Fruit fly (Drosophila melanogaster) whole organism, embryonic: Measurements from ENCODE around the gene CG4577.

ENCODE experiments used
- Abd-B ChIP-seq: fragments of 200-800 bp; sonication (Bioruptor generic); optimal IDR thresholded peaks from 2 replicates; lab custom pipeline; 2018; ENCODE audit warnings: missing biosample characterization, mild to moderate bottlenecking, missing genetic modification characterization, moderate library complexity
- Awh ChIP-seq: fragments of 200-800 bp; sonication (Bioruptor generic); IDR thresholded peaks from 2 replicates; pipeline ENCODE4, ENCODE4 v1.3.6; 2022; ENCODE audit warnings: missing biosample characterization, missing genetic modification characterization
- CG10147 ChIP-seq: fragments of 200-800 bp; sonication (Bioruptor generic); optimal IDR thresholded peaks from 2 replicates; lab custom pipeline; 2019; ENCODE audit warnings: missing biosample characterization, mild to moderate bottlenecking, missing genetic modification characterization, moderate library complexity
- CG13424 ChIP-seq: fragments of 200-800 bp; sonication (Bioruptor generic); optimal IDR thresholded peaks from 2 replicates; lab custom pipeline; 2019; ENCODE audit warnings: missing biosample characterization, mild to moderate bottlenecking, missing genetic modification characterization, moderate library complexity
- CG14965 ChIP-seq: fragments of 200-800 bp; sonication (Bioruptor generic); optimal IDR thresholded peaks from 2 replicates; lab custom pipeline; 2016; ENCODE audit warnings: missing biosample characterization, missing genetic modification characterization, borderline replicate concordance
- CG1603 ChIP-seq: fragments of 200-800 bp; sonication (Bioruptor generic); optimal IDR thresholded peaks from 2 replicates; lab custom pipeline; 2019; ENCODE audit warnings: missing biosample characterization, mild to moderate bottlenecking, missing genetic modification characterization, moderate library complexity
- CG17359 ChIP-seq: fragments of 200-800 bp; sonication (Bioruptor generic); optimal IDR thresholded peaks from 3 replicates; lab custom pipeline; 2018; ENCODE audit warnings: missing biosample characterization, mild to moderate bottlenecking, missing genetic modification characterization, moderate library complexity
- CG17568 ChIP-seq: fragments of 200-800 bp; sonication (Bioruptor generic); optimal IDR thresholded peaks from 2 replicates; lab custom pipeline; 2018; ENCODE audit warnings: missing biosample characterization, mild to moderate bottlenecking, missing genetic modification characterization, moderate library complexity
- CG18599 ChIP-seq: fragments of 200-800 bp; sonication (Bioruptor generic); optimal IDR thresholded peaks from 3 replicates; lab custom pipeline; 2017; ENCODE audit warnings: missing biosample characterization, missing genetic modification characterization, mild to moderate bottlenecking, moderate library complexity, missing genetic modification reagents
- CG30020 ChIP-seq: fragments of 200-800 bp; optimal IDR thresholded peaks from 2 replicates; lab custom pipeline; 2019; ENCODE audit warnings: missing biosample characterization, mild to moderate bottlenecking, missing genetic modification characterization, moderate library complexity
- CG31388 ChIP-seq: fragments of 200-800 bp; sonication (Bioruptor generic); optimal IDR thresholded peaks from 2 replicates; lab custom pipeline; 2016; ENCODE audit warnings: missing biosample characterization, missing genetic modification characterization
- CG32767 ChIP-seq: fragments of 200-800 bp; sonication (Bioruptor generic); IDR thresholded peaks from 2 replicates; pipeline ENCODE4 v1.3.6; 2022; ENCODE audit warnings: missing biosample characterization, missing genetic modification characterization
- CG4617 ChIP-seq: fragments of 200-800 bp; sonication (Bioruptor generic); optimal IDR thresholded peaks from 3 replicates; lab custom pipeline; 2016; ENCODE audit warnings: missing biosample characterization, missing genetic modification characterization, borderline replicate concordance
- CG4854 ChIP-seq: fragments of 200-800 bp; sonication (Bioruptor generic); optimal IDR thresholded peaks from 2 replicates; lab custom pipeline; 2016; ENCODE audit warnings: missing biosample characterization, missing genetic modification characterization, inconsistent platforms
- CG6272 ChIP-seq: fragments of 200-800 bp; sonication (Bioruptor generic); IDR thresholded peaks from 2 replicates; pipeline ENCODE4 v1.3.6; 2022; ENCODE audit warnings: missing biosample characterization, missing genetic modification characterization
- CG7357 ChIP-seq: fragments of 200-800 bp; sonication (Bioruptor generic); IDR thresholded peaks from 3 replicates; pipeline ENCODE4 v1.3.6; 2022; ENCODE audit warnings: missing biosample characterization, missing genetic modification characterization
- CG7745 ChIP-seq: fragments of 200-800 bp; sonication (Bioruptor generic); optimal IDR thresholded peaks from 2 replicates; lab custom pipeline; 2018; ENCODE audit warnings: missing biosample characterization, mild to moderate bottlenecking, missing genetic modification characterization, moderate library complexity
- CG7987 ChIP-seq: fragments of 200-800 bp; sonication (Bioruptor generic); optimal IDR thresholded peaks from 2 replicates; lab custom pipeline; 2018; ENCODE audit warnings: missing biosample characterization, mild to moderate bottlenecking, missing genetic modification characterization, moderate library complexity
- Dip2 ChIP-seq: fragments of 200-800 bp; sonication (Bioruptor generic); IDR thresholded peaks from 2 replicates; pipeline ENCODE4 v1.3.6; 2022; ENCODE audit warnings: missing biosample characterization, missing genetic modification characterization
- Doc2 ChIP-seq: fragments of 200-800 bp; sonication (Bioruptor generic); IDR thresholded peaks from 2 replicates; pipeline ENCODE4 v1.3.6; 2022; ENCODE audit warnings: missing biosample characterization, missing genetic modification characterization
- E2f1 ChIP-seq: fragments of 200-800 bp; sonication (Bioruptor generic); IDR thresholded peaks from 2 replicates; pipeline ENCODE4 v1.3.6; 2022; ENCODE audit warnings: missing biosample characterization, missing genetic modification characterization
- Fer2 ChIP-seq: fragments of 200-800 bp; sonication (Bioruptor generic); optimal IDR thresholded peaks from 2 replicates; lab custom pipeline; 2018; ENCODE audit warnings: missing biosample characterization, mild to moderate bottlenecking, missing genetic modification characterization, moderate library complexity
- Fer3 ChIP-seq: fragments of 200-800 bp; sonication (Bioruptor generic); optimal IDR thresholded peaks from 2 replicates; lab custom pipeline; 2018; ENCODE audit warnings: missing biosample characterization, mild to moderate bottlenecking, missing genetic modification characterization, moderate library complexity
- Hr39 ChIP-seq: fragments of >200 bp; optimal IDR thresholded peaks from 2 replicates; lab custom pipeline; 2017
- Hsf ChIP-seq: fragments of 200-800 bp; sonication (Bioruptor generic); optimal IDR thresholded peaks from 3 replicates; lab custom pipeline; 2016; ENCODE audit warnings: missing biosample characterization, missing genetic modification characterization
- Lhr ChIP-seq: fragments of 200-800 bp; sonication (Bioruptor generic); optimal IDR thresholded peaks from 3 replicates; lab custom pipeline; 2017; ENCODE audit warnings: mild to moderate bottlenecking, missing biosample characterization, missing genetic modification reagents, missing genetic modification characterization
- Lim3 ChIP-seq: fragments of 200-800 bp; sonication (Bioruptor generic); IDR thresholded peaks from 2 replicates; pipeline ENCODE4 v1.3.6; 2022; ENCODE audit warnings: missing biosample characterization, missing genetic modification characterization
- Myb ChIP-seq: fragments of 200-800 bp; sonication (Bioruptor generic); optimal IDR thresholded peaks from 2 replicates; lab custom pipeline; 2016; ENCODE audit warnings: missing biosample characterization, missing genetic modification characterization
- NfI ChIP-seq: fragments of 200-800 bp; sonication (Bioruptor generic); optimal IDR thresholded peaks from 3 replicates; lab custom pipeline; 2018; ENCODE audit warnings: missing biosample characterization, mild to moderate bottlenecking, missing genetic modification characterization, moderate library complexity
- Ravus ChIP-seq: fragments of 200-800 bp; sonication (Bioruptor generic); IDR thresholded peaks from 2 replicates; pipeline ENCODE4 v1.3.6; 2022; ENCODE audit warnings: missing biosample characterization, missing genetic modification characterization
- Sry-β ChIP-seq: fragments of 200-800 bp; sonication (Bioruptor generic); optimal IDR thresholded peaks from 2 replicates; lab custom pipeline; 2018; ENCODE audit warnings: missing biosample characterization, mild to moderate bottlenecking, missing genetic modification characterization, moderate library complexity
- ap ChIP-seq: fragments of 200-800 bp; sonication (Bioruptor generic); IDR thresholded peaks from 2 replicates; pipeline ENCODE4 v1.3.6; 2022; ENCODE audit warnings: missing biosample characterization, missing genetic modification characterization
- en ChIP-seq: fragments of 200-800 bp; sonication (Bioruptor generic); optimal IDR thresholded peaks from 2 replicates; lab custom pipeline; 2016; ENCODE audit warnings: missing biosample characterization, missing genetic modification characterization
- gfzf ChIP-seq: fragments of 200-800 bp; sonication (Bioruptor generic); optimal IDR thresholded peaks from 2 replicates; lab custom pipeline; 2016; ENCODE audit warnings: missing biosample characterization, mild to moderate bottlenecking, missing genetic modification characterization, moderate library complexity
- grn ChIP-seq: fragments of 200-800 bp; sonication (Bioruptor generic); optimal IDR thresholded peaks from 3 replicates; lab custom pipeline; 2017; ENCODE audit warnings: missing biosample characterization, missing genetic modification characterization
- hbn ChIP-seq: fragments of 200-800 bp; sonication (Bioruptor generic); IDR thresholded peaks from 2 replicates; pipeline ENCODE4 v1.3.6; 2022; ENCODE audit warnings: missing biosample characterization, missing genetic modification characterization; ENCODE audit not compliant: partially characterized antibody
- odd ChIP-seq: fragments of 200-800 bp; sonication (Bioruptor generic); optimal IDR thresholded peaks from 2 replicates; lab custom pipeline; 2017; ENCODE audit warnings: missing biosample characterization, mild to moderate bottlenecking, missing genetic modification characterization
- peb ChIP-seq: fragments of 200-800 bp; sonication (Bioruptor generic); IDR thresholded peaks from 2 replicates; pipeline ENCODE4 v1.3.6; 2022; ENCODE audit warnings: missing biosample characterization, missing genetic modification characterization
- pita ChIP-seq: fragments of 200-800 bp; sonication (Bioruptor generic); optimal IDR thresholded peaks from 2 replicates; lab custom pipeline; 2017; ENCODE audit warnings: missing biosample characterization, mild to moderate bottlenecking, missing genetic modification characterization
- pzg ChIP-seq: fragments of 200-800 bp; sonication (Bioruptor generic); optimal IDR thresholded peaks from 3 replicates; lab custom pipeline; 2018; ENCODE audit warnings: missing biosample characterization, mild to moderate bottlenecking, missing genetic modification characterization, moderate library complexity
- sd ChIP-seq: fragments of 200-800 bp; sonication (Bioruptor generic); optimal IDR thresholded peaks from 3 replicates; lab custom pipeline; 2018; ENCODE audit warnings: missing biosample characterization, mild to moderate bottlenecking, missing genetic modification characterization, moderate library complexity
- sima ChIP-seq: fragments of 200-800 bp; sonication (Bioruptor generic); optimal IDR thresholded peaks from 2 replicates; lab custom pipeline; 2016; ENCODE audit warnings: missing biosample characterization, missing genetic modification characterization
- so ChIP-seq: fragments of 200-800 bp; sonication (Bioruptor generic); IDR thresholded peaks from 3 replicates; pipeline ENCODE4 v1.3.6; 2022; ENCODE audit warnings: missing biosample characterization, missing genetic modification characterization
- stc ChIP-seq: fragments of 200-800 bp; sonication (Bioruptor generic); IDR thresholded peaks from 2 replicates; pipeline ENCODE4 v1.3.6; 2022; ENCODE audit warnings: missing biosample characterization, missing genetic modification characterization
- trh ChIP-seq: fragments of 200-800 bp; sonication (Bioruptor generic); optimal IDR thresholded peaks from 2 replicates; lab custom pipeline; 2016; ENCODE audit warnings: missing biosample characterization, missing genetic modification characterization
- ttk ChIP-seq: fragments of 200-800 bp; sonication (Bioruptor generic); IDR thresholded peaks from 2 replicates; pipeline ENCODE4 v2.1.2; 2022; ENCODE audit warnings: missing biosample characterization, missing genetic modification characterization
- tup ChIP-seq: fragments of 200-800 bp; sonication (Bioruptor generic); optimal IDR thresholded peaks from 2 replicates; lab custom pipeline; 2016; ENCODE audit warnings: missing biosample characterization, mild to moderate bottlenecking, missing genetic modification characterization, moderate library complexity
- usp ChIP-seq: fragments of >200 bp; optimal IDR thresholded peaks from 2 replicates; lab custom pipeline; 2017; ENCODE audit warnings: missing biosample characterization, missing genetic modification characterization
- zfh1 ChIP-seq: fragments of 200-800 bp; sonication (Bioruptor generic); IDR thresholded peaks from 3 replicates; pipeline ENCODE4 v1.3.6; 2022; ENCODE audit warnings: missing biosample characterization, missing genetic modification characterization

CG4577 gene

DNA sequence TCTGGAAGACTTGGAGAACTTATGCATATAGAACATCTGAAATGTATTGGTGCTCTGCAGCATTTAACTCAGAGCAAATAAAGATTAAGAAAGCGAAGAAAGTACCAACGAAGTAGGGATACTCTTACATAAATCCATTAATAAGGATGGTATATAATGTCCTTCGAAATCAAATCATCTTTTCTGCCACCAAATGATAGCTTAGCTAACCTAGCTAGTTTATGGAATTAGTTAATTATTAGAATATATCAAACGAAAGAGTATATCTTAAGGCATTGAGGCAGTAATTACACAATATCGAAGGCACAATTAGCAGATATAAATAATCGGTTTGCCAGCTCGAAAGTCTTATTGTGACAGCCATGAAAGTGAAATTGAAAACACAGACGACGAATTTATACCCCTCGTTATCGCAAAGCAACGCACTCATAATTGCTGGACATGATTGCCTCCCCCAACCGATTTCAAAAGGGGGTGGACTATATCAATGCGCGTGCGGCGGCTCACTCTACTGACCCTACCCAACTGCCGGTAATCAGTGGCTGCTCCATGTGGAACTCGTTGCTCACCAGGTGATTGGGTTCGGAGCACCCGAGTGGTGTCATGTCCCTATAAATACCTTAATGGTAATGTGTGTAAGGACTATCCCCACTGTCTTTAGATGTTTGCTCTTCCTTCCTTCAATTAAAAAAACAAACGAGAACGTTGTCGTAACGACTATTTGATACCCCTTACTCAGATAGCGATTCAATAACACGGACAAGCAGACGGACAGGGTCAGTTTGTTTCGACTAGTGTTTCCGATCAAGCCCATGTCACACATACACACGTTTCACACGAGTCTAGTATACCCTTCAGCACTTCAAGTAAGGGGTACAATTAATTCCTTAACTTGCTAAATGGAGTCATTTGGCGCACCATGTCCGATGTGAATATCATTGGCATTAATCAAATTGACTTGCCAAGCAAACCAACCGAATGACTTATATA, 10.2 kb downstream of the CG4577 start (continued):
- TF ChIP-seq CG14965 (GFP tag; lab: Kevin White, UChicago) (no peak), Fer3 (peak; percentile 58), Ravus (no peak), sd (tag; lab: Kevin White, UChicago) (no peak), Awh (GFP tag; lab: Robert Waterston, UW) (no peak), en (GFP tag; lab: Kevin White, UChicago) (no peak), ap (GFP tag; lab: Robert Waterston, UW) (0 out of 2 replicates have a peak, but pooled peaks have one; percentile 8), sima (GFP tag; lab: Kevin White, UChicago) (no peak), E2f1 (GFP tag; lab: Robert Waterston, UW) (no peak; the same call in 1 of the 2 replicates), trh (no peak), CG30020 (tag; lab: Kevin White, UChicago) (no peak), CG13424 (tag; lab: Kevin White, UChicago) (peak; percentile 62), Hsf (GFP tag; lab: Kevin White, UChicago) (peak; percentile 59), CG7987 (no peak), Lim3 (GFP tag; lab: Robert Waterston, UW) (no peak), CG1603 (tag; lab: Kevin White, UChicago) (peak; percentile 78), Fer2 (tag; lab: Kevin White, UChicago) (no peak), so (GFP tag; lab: Robert Waterston, UW) (no peak), CG17359 (tag; lab: Kevin White, UChicago) (peak; percentile 71), pita (GFP tag; lab: Kevin White, UChicago) (no peak), CG4617 (GFP tag; lab: Kevin White, UChicago) (no peak), ttk (no peak), CG7357 (GFP tag; lab: Robert Waterston, UW) (peak; percentile 37; the same call in 1 of the 3 replicates), Doc2 (GFP tag; lab: Robert Waterston, UW) (no peak), CG32767 (GFP tag; lab: Robert Waterston, UW) (0 out of 2 replicates have a peak, but pooled peaks have one; percentile 40), Hr39 (lab: Kevin White, UChicago) (no peak), tup (GFP tag; lab: Kevin White, UChicago) (no peak), odd (GFP tag; lab: Kevin White, UChicago) (no peak), CG31388 (GFP tag; lab: Kevin White, UChicago) (no peak), CG18599 (peak; percentile 75), NfI (GFP tag; lab: Kevin White, UChicago) (peak; percentile 0), CG4854 (GFP tag; lab: Kevin White, UChicago) (peak; percentile 24), Myb (GFP tag; lab: Kevin White, UChicago) (peak; percentile 5), Abd-B (GFP tag; lab: Kevin White, UChicago) (no peak), CG7745 (tag; lab: Kevin White, UChicago) (no peak), CG10147 (GFP tag; lab: Kevin White, UChicago) (peak; percentile 57), Dip2 (GFP tag; lab: Robert Waterston, UW) (no peak), peb (no peak), Lhr (no peak), pzg (GFP tag; lab: Kevin White, UChicago) (no peak), CG6272 (no peak), zfh1 (GFP tag; lab: Robert Waterston, UW) (peak; percentile 51; the same call in 1 of the 3 replicates), usp (GFP tag; lab: Kevin White, UChicago) (no peak), hbn (no peak), CG17568 (GFP tag; lab: Kevin White, UChicago) (peak; percentile 9), grn (GFP tag; lab: Kevin White, UChicago) (no peak), gfzf (GFP tag; lab: Kevin White, UChicago) (no peak), stc (GFP tag; lab: Robert Waterston, UW) (peak; percentile 23; the same call in 1 of the 2 replicates), Sry-β (GFP tag; lab: Kevin White, UChicago) (no peak)
